Fruit fly (Drosophila melanogaster) Kc167 (cell line): ENCODE results near the gene CG14932.

Source experiments
- Sin3A ChIP-seq: fragments of >200 bp; optimal IDR thresholded peaks from 2 replicates; lab custom pipeline; 2018; ENCODE audit warnings: missing external identifiers
- ttk ChIP-seq: sonication (Bioruptor generic); optimal IDR thresholded peaks from 2 replicates; lab custom pipeline; 2017; ENCODE audit warnings: missing external identifiers

DNA sequence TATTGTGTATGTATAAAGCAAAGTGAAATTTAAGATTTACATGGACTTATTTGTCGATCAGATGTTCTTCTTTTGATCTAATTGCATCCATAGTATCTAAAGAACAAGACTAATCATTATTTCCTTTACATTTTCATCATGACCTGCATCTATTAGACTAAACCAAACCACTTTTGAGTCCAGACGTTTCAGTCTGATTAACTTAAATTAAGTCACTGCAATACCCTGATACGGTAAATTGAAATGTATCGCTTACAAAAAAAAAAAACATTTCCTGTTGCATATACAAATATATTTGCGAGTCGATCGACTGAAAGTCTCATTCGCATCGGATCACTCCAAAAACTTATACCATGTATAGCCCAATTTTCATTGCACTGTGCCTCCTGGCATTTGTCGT, 44.1 kb downstream of the CG14932 start, which contains the start of gene CG45011:
- no peak for TF ChIP-seq Sin3A (lab: Kevin White, UChicago)
- TF ChIP-seq ttk = no peak
